Worm (Caenorhabditis elegans) whole organism, L1 larva: ENCODE data around the gene cri-2.
A peak's percentile ranks its signal among the peaks of the same experiment; 100 is the strongest.

Experiments used
- C04F5.9 ChIP-seq: sonication (generic microtip); optimal IDR thresholded peaks from 2 replicates; lab custom pipeline; 2016; ENCODE audit warnings: missing genetic modification characterization, missing compliant biosample characterization
- C16A3.4 ChIP-seq: fragments of 150-350 bp; optimal IDR thresholded peaks from 2 replicates; lab custom pipeline; 2014; ENCODE audit warnings: missing biosample characterization, missing genetic modification characterization
- C34B4.2 ChIP-seq: sonication (generic microtip); optimal IDR thresholded peaks from 2 replicates; lab custom pipeline; 2017; ENCODE audit warnings: mild to moderate bottlenecking, missing genetic modification characterization, missing compliant biosample characterization
- F16B12.6 ChIP-seq: fragments of 150-350 bp; optimal IDR thresholded peaks from 2 replicates; lab custom pipeline; 2014; ENCODE audit warnings: missing biosample characterization, missing genetic modification characterization
- Y116A8C.19 ChIP-seq: sonication (generic microtip); optimal IDR thresholded peaks from 2 replicates; lab custom pipeline; 2016; ENCODE audit warnings: missing compliant biosample characterization, missing genetic modification characterization, borderline replicate concordance
- aha-1 ChIP-seq: fragments of 150-350 bp; optimal IDR thresholded peaks from 2 replicates; lab custom pipeline; 2014; ENCODE audit warnings: missing biosample characterization, missing genetic modification characterization
- aly-2 ChIP-seq: fragments of 150-350 bp; optimal IDR thresholded peaks from 2 replicates; lab custom pipeline; 2014; ENCODE audit warnings: missing biosample characterization, missing genetic modification characterization
- ama-1 ChIP-seq: fragments of 150-350 bp; optimal IDR thresholded peaks from 2 replicates; lab custom pipeline; 2014
- ceh-63 ChIP-seq: fragments of 200-800 bp; sonication (Bioruptor generic); optimal IDR thresholded peaks from 2 replicates; lab custom pipeline; 2018; ENCODE audit warnings: mild to moderate bottlenecking, missing genetic modification characterization, missing compliant biosample characterization
- ceh-8 ChIP-seq: fragments of 200-800 bp; sonication (Bioruptor generic); optimal IDR thresholded peaks from 2 replicates; lab custom pipeline; 2018; ENCODE audit warnings: mild to moderate bottlenecking, missing genetic modification characterization, moderate library complexity, missing compliant biosample characterization
- ceh-90 ChIP-seq: sonication (generic microtip); optimal IDR thresholded peaks from 2 replicates; lab custom pipeline; 2016; ENCODE audit warnings: missing genetic modification characterization, missing compliant biosample characterization
- ces-1 ChIP-seq: fragments of 150-350 bp; optimal IDR thresholded peaks from 2 replicates; lab custom pipeline; 2014; ENCODE audit warnings: missing biosample characterization, missing genetic modification reagents, missing genetic modification characterization
- dsc-1 ChIP-seq: sonication (generic microtip); optimal IDR thresholded peaks from 2 replicates; lab custom pipeline; 2016; ENCODE audit warnings: mild to moderate bottlenecking, missing genetic modification characterization, missing compliant biosample characterization
- efl-1 ChIP-seq, 4 experiments: fragments of 150-350 bp; optimal IDR thresholded peaks in 3 of 4; peaks in 1 of 4; 1 replicate in 1 of 4; 2 replicates in 3 of 4; lab custom pipeline; 2014; ENCODE audit warnings: missing biosample characterization in 2 of 4, missing genetic modification characterization in 2 of 4, missing genetic modification reagents in 2 of 4
- efl-3 ChIP-seq: fragments of 200-800 bp; sonication (Bioruptor generic); optimal IDR thresholded peaks from 2 replicates; lab custom pipeline; 2018; ENCODE audit warnings: mild to moderate bottlenecking, missing genetic modification characterization, missing compliant biosample characterization
- elt-2 ChIP-seq: sonication (generic microtip); optimal IDR thresholded peaks from 2 replicates; lab custom pipeline; 2016; ENCODE audit warnings: missing genetic modification characterization, mild to moderate bottlenecking, inconsistent platforms, missing compliant biosample characterization, missing genetic modification reagents
- ets-5 ChIP-seq: fragments of 200-800 bp; sonication (Bioruptor generic); IDR thresholded peaks from 2 replicates; pipeline ENCODE4 v1.3.6; 2022; ENCODE audit warnings: missing genetic modification characterization, missing compliant biosample characterization
- fkh-8 ChIP-seq: sonication (generic microtip); optimal IDR thresholded peaks from 2 replicates; lab custom pipeline; 2016; ENCODE audit warnings: mild to moderate bottlenecking, missing genetic modification characterization, missing compliant biosample characterization
- grh-1 ChIP-seq: fragments of 200-800 bp; sonication (Bioruptor generic); IDR thresholded peaks from 2 replicates; pipeline ENCODE4 v1.3.6; 2022; ENCODE audit warnings: missing genetic modification reagents, missing genetic modification characterization, missing compliant biosample characterization
- hlh-17 ChIP-seq: fragments of 200-800 bp; sonication (Bioruptor generic); optimal IDR thresholded peaks from 2 replicates; lab custom pipeline; 2018; ENCODE audit warnings: missing genetic modification characterization, mild to moderate bottlenecking, missing compliant biosample characterization, moderate library complexity, borderline replicate concordance
- hlh-4 ChIP-seq: sonication (generic microtip); optimal IDR thresholded peaks from 2 replicates; lab custom pipeline; 2016; ENCODE audit warnings: mild to moderate bottlenecking, missing genetic modification characterization, missing compliant biosample characterization
- hpl-2 ChIP-seq: fragments of 150-350 bp; optimal IDR thresholded peaks from 2 replicates; lab custom pipeline; 2014; ENCODE audit warnings: missing biosample characterization, missing genetic modification reagents, missing genetic modification characterization
- irx-1 ChIP-seq: sonication (generic microtip); optimal IDR thresholded peaks from 2 replicates; lab custom pipeline; 2016; ENCODE audit warnings: missing genetic modification characterization, missing compliant biosample characterization
- isw-1 ChIP-seq: fragments of 200-800 bp; sonication (Bioruptor generic); IDR thresholded peaks from 2 replicates; pipeline ENCODE4 v1.3.6; 2022; ENCODE audit warnings: missing genetic modification characterization, missing compliant biosample characterization
- jun-1 ChIP-seq: fragments of 150-350 bp; optimal IDR thresholded peaks from 2 replicates; lab custom pipeline; 2014; ENCODE audit warnings: missing biosample characterization, missing genetic modification reagents, missing genetic modification characterization
- lin-13 ChIP-seq: fragments of 150-350 bp; optimal IDR thresholded peaks from 2 replicates; lab custom pipeline; 2014; ENCODE audit warnings: missing biosample characterization, missing genetic modification reagents, missing genetic modification characterization
- lin-14 ChIP-seq: fragments of 200-800 bp; sonication (Bioruptor generic); optimal IDR thresholded peaks from 2 replicates; lab custom pipeline; 2018; ENCODE audit warnings: mild to moderate bottlenecking, missing genetic modification characterization, moderate library complexity, missing compliant biosample characterization
- lin-15B ChIP-seq: fragments of 150-350 bp; sonication (generic microtip); optimal IDR thresholded peaks from 3 replicates; lab custom pipeline; 2014; ENCODE audit warnings: missing biosample characterization, missing genetic modification characterization
- lin-35 ChIP-seq, 2 experiments: fragments of 150-350 bp; optimal IDR thresholded peaks; 2 replicates each; lab custom pipeline; 2014; ENCODE audit warnings: missing biosample characterization in 2 of 2, missing genetic modification characterization in 2 of 2, missing genetic modification reagents in 2 of 2
- lir-3 ChIP-seq: sonication (generic microtip); optimal IDR thresholded peaks from 2 replicates; lab custom pipeline; 2016; ENCODE audit warnings: mild to moderate bottlenecking, missing genetic modification characterization, moderate library complexity, missing compliant biosample characterization; ENCODE audit not compliant: poor library complexity
- lsy-2 ChIP-seq, 2 experiments: fragments of 150-350 bp; optimal IDR thresholded peaks; 2 replicates each; lab custom pipeline; 2014; ENCODE audit warnings: missing biosample characterization in 2 of 2, missing genetic modification characterization in 2 of 2
- mab-9 ChIP-seq: fragments of 200-800 bp; sonication (Bioruptor generic); IDR thresholded peaks from 2 replicates; pipeline ENCODE4 v1.3.6; 2022; ENCODE audit warnings: missing genetic modification reagents, missing genetic modification characterization, missing compliant biosample characterization
- nhr-19 ChIP-seq: fragments of 200-800 bp; sonication (Bioruptor generic); conservative IDR thresholded peaks from 2 replicates; pipeline ENCODE4 v1.3.6; 2022; ENCODE audit warnings: missing genetic modification characterization, missing compliant biosample characterization
- nhr-47 ChIP-seq: sonication (generic microtip); optimal IDR thresholded peaks from 2 replicates; lab custom pipeline; 2016; ENCODE audit warnings: mild to moderate bottlenecking, missing genetic modification characterization, moderate library complexity, missing compliant biosample characterization
- nhr-76 ChIP-seq: sonication (generic microtip); optimal IDR thresholded peaks from 2 replicates; lab custom pipeline; 2017; ENCODE audit warnings: missing biosample characterization, missing genetic modification characterization
- nhr-77 ChIP-seq: fragments of 150-350 bp; optimal IDR thresholded peaks from 2 replicates; lab custom pipeline; 2014; ENCODE audit warnings: missing biosample characterization, missing genetic modification characterization
- nhr-84 ChIP-seq: sonication (generic microtip); optimal IDR thresholded peaks from 2 replicates; lab custom pipeline; 2017; ENCODE audit warnings: missing biosample characterization, missing genetic modification characterization
- pag-3 ChIP-seq: sonication (generic microtip); optimal IDR thresholded peaks from 2 replicates; lab custom pipeline; 2017; ENCODE audit warnings: missing genetic modification characterization, mild to moderate bottlenecking, missing compliant biosample characterization, antibody characterized with exemption, borderline replicate concordance; ENCODE audit not compliant: insufficient read depth
- pqm-1 ChIP-seq: sonication (generic microtip); optimal IDR thresholded peaks from 3 replicates; lab custom pipeline; 2017; ENCODE audit warnings: missing biosample characterization, missing genetic modification characterization
- skn-1 ChIP-seq: fragments of 150-350 bp; optimal IDR thresholded peaks from 2 replicates; lab custom pipeline; 2014; ENCODE audit warnings: missing biosample characterization, missing genetic modification characterization
- snpc-4 ChIP-seq: fragments of 150-350 bp; optimal IDR thresholded peaks from 2 replicates; lab custom pipeline; 2014; ENCODE audit warnings: missing biosample characterization, missing genetic modification characterization
- snu-23 ChIP-seq: sonication (generic microtip); optimal IDR thresholded peaks from 2 replicates; lab custom pipeline; 2016; ENCODE audit warnings: missing genetic modification characterization, missing compliant biosample characterization
- sox-4 ChIP-seq: sonication (generic microtip); optimal IDR thresholded peaks from 2 replicates; lab custom pipeline; 2016; ENCODE audit warnings: missing genetic modification characterization, missing compliant biosample characterization
- sptf-1 ChIP-seq: fragments of 150-350 bp; optimal IDR thresholded peaks from 2 replicates; lab custom pipeline; 2014; ENCODE audit warnings: missing biosample characterization, missing genetic modification characterization
- unc-130 ChIP-seq: fragments of 150-350 bp; optimal IDR thresholded peaks from 2 replicates; lab custom pipeline; 2017; ENCODE audit warnings: missing biosample characterization, missing genetic modification characterization, inconsistent platforms
- unc-62 ChIP-seq: fragments of 150-350 bp; optimal IDR thresholded peaks from 2 replicates; lab custom pipeline; 2014; ENCODE audit warnings: missing biosample characterization, missing genetic modification reagents, missing genetic modification characterization
- unc-98 ChIP-seq: fragments of 200-800 bp; sonication (Bioruptor generic); IDR thresholded peaks from 2 replicates; pipeline ENCODE4 v1.3.6; 2022; ENCODE audit warnings: missing genetic modification characterization, missing compliant biosample characterization
- vab-15 ChIP-seq: sonication (generic microtip); optimal IDR thresholded peaks from 2 replicates; lab custom pipeline; 2017; ENCODE audit warnings: missing genotype, mild to moderate bottlenecking, missing genetic modification characterization, missing compliant biosample characterization
- xbp-1 ChIP-seq: sonication (generic microtip); optimal IDR thresholded peaks from 2 replicates; lab custom pipeline; 2016; ENCODE audit warnings: missing genetic modification characterization, missing compliant biosample characterization
- zip-4 ChIP-seq: fragments of 200-800 bp; sonication (Bioruptor generic); optimal IDR thresholded peaks from 2 replicates; lab custom pipeline; 2018; ENCODE audit warnings: mild to moderate bottlenecking, missing genetic modification characterization, moderate library complexity, missing compliant biosample characterization
- ztf-11 ChIP-seq, 2 experiments: sonication (generic microtip); optimal IDR thresholded peaks; 2 replicates each; lab custom pipeline; 2016 to 2017; ENCODE audit warnings: missing genetic modification characterization in 2 of 2, missing biosample characterization in 1 of 2, missing compliant biosample characterization in 1 of 2

Gene cri-2

DNA sequence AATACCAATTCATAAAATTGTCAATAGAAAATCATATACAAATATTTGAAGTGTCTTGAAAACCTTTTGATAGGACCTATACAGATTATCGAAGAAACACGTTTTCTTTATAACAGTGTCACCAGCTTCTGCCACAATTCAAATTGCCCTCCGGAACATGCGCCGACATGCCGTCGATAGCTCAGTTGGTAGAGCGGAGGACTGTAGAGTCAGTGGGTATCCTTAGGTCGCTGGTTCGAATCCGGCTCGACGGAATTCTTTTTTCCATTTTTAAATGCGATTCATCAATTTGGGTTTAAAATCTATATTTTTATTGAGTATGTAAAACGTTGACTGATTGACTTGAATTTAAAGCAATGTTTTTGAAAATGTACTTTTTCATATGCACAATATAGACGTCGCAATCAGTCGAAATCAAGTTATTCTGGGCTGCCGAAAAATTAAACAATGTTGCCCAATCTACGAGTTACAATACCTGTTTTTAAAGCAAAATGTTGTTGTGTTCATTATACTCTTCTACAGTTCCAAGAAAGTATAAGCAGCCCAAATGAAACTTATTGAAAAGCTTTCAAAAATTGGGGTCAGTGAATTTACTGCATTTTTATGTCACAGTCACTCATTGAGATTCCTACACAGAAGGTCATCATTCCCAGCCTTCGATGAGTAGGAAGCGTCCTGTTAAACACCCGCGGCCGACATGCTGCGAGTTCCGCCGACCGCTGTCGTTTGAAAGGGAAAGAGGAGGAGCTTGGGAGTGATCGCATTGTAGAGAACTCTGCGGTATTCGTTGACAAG, 45.9 kb downstream of the cri-2 start (continued):
- TF ChIP-seq vab-15 (tag; lab: Kevin White, UChicago) (no peak), pag-3 (tag; lab: Kevin White, UChicago) (no peak), ceh-90 (tag; lab: Kevin White, UChicago) (no peak), jun-1 (peak; percentile 54), ztf-11 (tag; optimal IDR thresholded peaks at IDR 0.05; lab: Kevin White, UChicago) (peak in 1 of 2 experiments; percentile 46), snu-23 (GFP tag; lab: Kevin White, UChicago) (peak; percentile 81), grh-1 (GFP tag; lab: Robert Waterston, UW) (peak; percentile 66; the same call in 1 of the 2 replicates), F16B12.6 (tag; lab: Kevin White, UChicago) (no peak), hlh-4 (tag; lab: Kevin White, UChicago) (no peak), skn-1 (tag; lab: Kevin White, UChicago) (no peak), nhr-47 (tag; lab: Kevin White, UChicago) (peak; percentile 90), C16A3.4 (tag; lab: Kevin White, UChicago) (peak; percentile 13), nhr-76 (tag; lab: Kevin White, UChicago) (peak; percentile 6), ceh-63 (no peak), xbp-1 (tag; lab: Kevin White, UChicago) (peak; percentile 62), lin-15B (no peak), sox-4 (tag; lab: Kevin White, UChicago) (no peak), ces-1 (GFP tag; lab: Kevin White, UChicago) (no peak), irx-1 (tag; lab: Kevin White, UChicago) (peak; percentile 66), elt-2 (tag; lab: Kevin White, UChicago) (peak; percentile 90), efl-1 (optimal IDR thresholded peaks at IDR 0.05; lab: Kevin White, UChicago) (peak; percentile 38 to 66), efl-1 (GFP tag; optimal IDR thresholded peaks at IDR 0.05 in 1 of 2; lab: Kevin White, UChicago) (peak in 1 of 2 experiments; percentile 97), hpl-2 (GFP tag; lab: Kevin White, UChicago) (peak; percentile 54), C34B4.2 (tag; lab: Kevin White, UChicago) (no peak), nhr-77 (tag; lab: Kevin White, UChicago) (peak; percentile 79), unc-130 (tag; lab: Kevin White, UChicago) (no peak), snpc-4 (peak; percentile 99), ets-5 (GFP tag; lab: Robert Waterston, UW) (no peak), dsc-1 (peak; percentile 67), sptf-1 (tag; lab: Kevin White, UChicago) (no peak), ama-1 (peak; percentile 90), nhr-84 (no peak), aly-2 (tag; lab: Kevin White, UChicago) (peak; percentile 73), fkh-8 (tag; lab: Kevin White, UChicago) (no peak), lin-35 (GFP tag; optimal IDR thresholded peaks at IDR 0.05; lab: Kevin White, UChicago) (peak in 1 of 2 experiments; percentile 62), C04F5.9 (tag; lab: Kevin White, UChicago) (peak; percentile 19), mab-9 (GFP tag; lab: Robert Waterston, UW) (0 out of 2 replicates have a peak, but pooled peaks have one; percentile 26), unc-98 (GFP tag; lab: Robert Waterston, UW) (no peak), isw-1 (GFP tag; lab: Robert Waterston, UW) (no peak), lir-3 (tag; lab: Kevin White, UChicago) (peak; percentile 23), aha-1 (tag; lab: Kevin White, UChicago) (peak; percentile 24), ceh-8 (GFP tag; lab: Kevin White, UChicago) (no peak), lsy-2 (tag; optimal IDR thresholded peaks at IDR 0.05; lab: Kevin White, UChicago) (peak; percentile 18 to 70), hlh-17 (GFP tag; lab: Kevin White, UChicago) (no peak), Y116A8C.19 (tag; lab: Kevin White, UChicago) (no peak), zip-4 (GFP tag; lab: Kevin White, UChicago) (peak; percentile 58), efl-3 (GFP tag; lab: Kevin White, UChicago) (peak; percentile 36), pqm-1 (tag; lab: Kevin White, UChicago) (no peak), lin-14 (GFP tag; lab: Kevin White, UChicago) (peak; percentile 85), nhr-19 (peak; percentile 88), unc-62 (GFP tag; lab: Kevin White, UChicago) (no peak), lin-13 (GFP tag; lab: Kevin White, UChicago) (peak; percentile 61)
